Fruit fly (Drosophila melanogaster) whole organism, pupa: ENCODE data around the gene Sk2.

Source experiments
- CG10348 ChIP-seq: fragments of 200-800 bp; sonication (Bioruptor generic); IDR thresholded peaks from 2 replicates; pipeline ENCODE4 v1.3.6; 2022; ENCODE audit warnings: missing biosample characterization, missing genetic modification characterization
- CG12605 ChIP-seq: fragments of 200-800 bp; sonication (Bioruptor generic); IDR thresholded peaks from 2 replicates; pipeline ENCODE4 v1.3.6; 2022; ENCODE audit warnings: missing biosample characterization, missing genetic modification characterization
- CG13204 ChIP-seq: fragments of 200-800 bp; sonication (Bioruptor generic); optimal IDR thresholded peaks from 2 replicates; lab custom pipeline; 2018; ENCODE audit warnings: missing biosample characterization, mild to moderate bottlenecking, missing genetic modification characterization, moderate library complexity
- CG14655 ChIP-seq: fragments of 200-800 bp; sonication (Bioruptor generic); optimal IDR thresholded peaks from 3 replicates; lab custom pipeline; 2017; ENCODE audit warnings: mild to moderate bottlenecking, missing biosample characterization, missing genetic modification reagents, missing genetic modification characterization
- CG15710 ChIP-seq: fragments of 200-800 bp; sonication (Bioruptor generic); optimal IDR thresholded peaks from 2 replicates; lab custom pipeline; 2018; ENCODE audit warnings: missing biosample characterization, mild to moderate bottlenecking, missing genetic modification characterization, moderate library complexity
- CG17806 ChIP-seq: fragments of 200-800 bp; sonication (Bioruptor generic); optimal IDR thresholded peaks from 2 replicates; lab custom pipeline; 2018; ENCODE audit warnings: missing biosample characterization, mild to moderate bottlenecking, missing genetic modification characterization, moderate library complexity
- CG32121 ChIP-seq: fragments of 200-800 bp; sonication (Bioruptor generic); IDR thresholded peaks from 2 replicates; pipeline ENCODE4 v1.3.6; 2022; ENCODE audit warnings: missing biosample characterization, missing genetic modification characterization
- CG34367 ChIP-seq: fragments of 200-800 bp; sonication (Bioruptor generic); optimal IDR thresholded peaks from 2 replicates; lab custom pipeline; 2018; ENCODE audit warnings: missing biosample characterization, mild to moderate bottlenecking, missing genetic modification characterization
- CG4496 ChIP-seq: fragments of 200-800 bp; sonication (Bioruptor generic); IDR thresholded peaks from 3 replicates; pipeline ENCODE4 v1.3.6; 2022; ENCODE audit warnings: missing biosample characterization, missing genetic modification characterization
- CG8159 ChIP-seq: fragments of 200-800 bp; sonication (Bioruptor generic); optimal IDR thresholded peaks from 3 replicates; lab custom pipeline; 2018; ENCODE audit warnings: missing biosample characterization, mild to moderate bottlenecking, missing genetic modification characterization, moderate library complexity
- CG8301 ChIP-seq: fragments of 200-800 bp; sonication (Bioruptor generic); optimal IDR thresholded peaks from 2 replicates; lab custom pipeline; 2018; ENCODE audit warnings: missing biosample characterization, mild to moderate bottlenecking, missing genetic modification characterization
- CG9948 ChIP-seq: fragments of 200-800 bp; sonication (Bioruptor generic); optimal IDR thresholded peaks from 2 replicates; lab custom pipeline; 2018; ENCODE audit warnings: missing biosample characterization, mild to moderate bottlenecking, missing genetic modification characterization, moderate library complexity
- D1 ChIP-seq: fragments of 200-800 bp; sonication (Bioruptor generic); optimal IDR thresholded peaks from 2 replicates; lab custom pipeline; 2018; ENCODE audit warnings: missing biosample characterization, mild to moderate bottlenecking, missing genetic modification characterization, moderate library complexity
- EcR ChIP-seq: fragments of 200-800 bp; sonication (Bioruptor generic); optimal IDR thresholded peaks from 3 replicates; lab custom pipeline; 2019; ENCODE audit warnings: missing biosample characterization, missing genetic modification characterization, mild to moderate bottlenecking, moderate library complexity, missing genetic modification reagents
- Ets98B ChIP-seq: fragments of 200-800 bp; sonication (Bioruptor generic); IDR thresholded peaks from 2 replicates; pipeline ENCODE4 v1.3.6; 2022; ENCODE audit warnings: missing biosample characterization, missing genetic modification characterization
- Pif1A ChIP-seq: fragments of 200-800 bp; sonication (Bioruptor generic); optimal IDR thresholded peaks from 3 replicates; lab custom pipeline; 2016; ENCODE audit warnings: missing biosample characterization, missing genetic modification characterization
- Pif1B ChIP-seq: fragments of 200-800 bp; sonication (Bioruptor generic); optimal IDR thresholded peaks from 3 replicates; lab custom pipeline; 2016; ENCODE audit warnings: missing biosample characterization, missing genetic modification characterization
- Snoo ChIP-seq: fragments of 200-800 bp; sonication (Bioruptor generic); optimal IDR thresholded peaks from 3 replicates; lab custom pipeline; 2017; ENCODE audit warnings: missing biosample characterization, mild to moderate bottlenecking, missing genetic modification characterization, inconsistent platforms
- fd96Ca ChIP-seq: fragments of 200-800 bp; sonication (Bioruptor generic); IDR thresholded peaks from 3 replicates; pipeline ENCODE4 v1.3.6; 2022; ENCODE audit warnings: missing biosample characterization, missing genetic modification characterization
- gl ChIP-seq: fragments of 200-800 bp; sonication (Bioruptor generic); optimal IDR thresholded peaks from 2 replicates; lab custom pipeline; 2018; ENCODE audit warnings: missing biosample characterization, mild to moderate bottlenecking, missing genetic modification characterization
- rn ChIP-seq: fragments of 200-800 bp; sonication (Bioruptor generic); IDR thresholded peaks from 2 replicates; pipeline ENCODE4 v1.3.6; 2022; ENCODE audit warnings: missing biosample characterization, missing genetic modification characterization

Sk2 gene

DNA sequence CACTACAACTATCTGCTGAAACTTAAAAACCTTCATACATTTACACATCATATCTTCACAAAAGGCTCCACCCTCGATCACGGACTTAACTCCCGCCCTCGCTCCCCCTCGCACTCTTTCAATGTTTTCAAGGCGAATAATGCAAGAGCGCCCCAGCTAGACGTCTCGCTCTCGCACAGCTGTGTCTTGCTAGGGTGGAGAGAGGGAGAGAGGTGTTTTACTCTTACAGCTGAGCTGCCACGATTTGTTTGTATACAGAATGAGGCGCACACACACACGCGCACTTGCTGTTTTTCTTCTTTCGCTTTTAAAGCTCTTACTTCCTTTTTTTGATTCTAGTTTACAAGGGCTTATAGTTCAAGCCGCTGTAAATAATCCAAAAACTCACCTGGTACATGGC is 22.9 kb downstream of the Sk2 start:
- no peak for TF ChIP-seq CG12605
- peak; percentile 4 for TF ChIP-seq EcR (GFP tag; lab: Kevin White, UChicago)
- TF ChIP-seq Snoo, result no peak
- TF ChIP-seq CG4496, result no peak
- TF ChIP-seq CG8301 (tag; lab: Kevin White, UChicago), result no peak

DNA sequence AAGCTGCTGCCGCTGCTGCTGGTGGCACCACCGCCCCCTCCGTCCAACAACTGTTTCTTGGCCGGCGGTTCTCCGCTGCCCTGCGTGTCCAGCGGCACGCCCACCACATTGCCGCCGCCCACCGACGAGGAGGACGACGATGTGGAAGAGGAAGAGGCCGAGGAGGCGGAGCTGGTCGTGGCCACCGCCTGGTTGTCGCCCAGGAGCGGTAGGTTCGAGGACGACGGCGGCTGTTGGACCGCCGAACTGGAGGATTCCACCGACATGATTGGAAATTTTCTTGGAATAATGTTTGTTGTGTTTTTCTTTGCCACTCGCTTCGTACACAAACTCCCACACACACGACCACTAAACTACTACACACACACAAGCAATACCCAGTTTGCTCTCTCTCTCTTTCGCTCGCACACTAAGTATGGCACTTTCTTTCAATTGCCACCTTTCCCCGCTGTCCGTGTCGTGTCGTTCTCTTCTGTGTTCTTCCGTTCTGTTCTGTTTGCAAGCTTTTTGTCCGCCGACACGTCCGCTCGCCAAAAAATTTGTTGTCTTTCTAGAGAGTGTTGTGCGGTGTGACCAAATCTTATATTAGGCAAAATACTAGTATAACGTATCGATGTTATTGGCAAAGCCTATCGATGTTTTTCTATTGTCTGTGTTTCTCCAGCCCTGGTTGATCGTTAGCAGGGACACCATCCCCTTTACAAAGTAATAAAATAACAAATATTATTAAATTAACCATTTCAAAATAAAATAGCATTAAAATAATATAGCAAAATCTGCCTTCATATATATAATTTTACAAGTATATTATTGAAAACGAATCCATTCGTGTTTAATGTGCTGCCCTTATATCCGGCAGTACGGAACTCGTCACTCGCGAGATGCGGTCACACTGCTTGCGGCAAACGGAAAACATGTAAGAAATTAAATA is 23.7 kb downstream of the Sk2 start, which contains the start of the genes CG32486 and PAN3:
Gene CG32486, minus strand, starts transcription at position 566 of the 931 bp plus-strand sequence.
Gene PAN3, plus strand, starts transcription at position 860 of the 931 bp plus-strand sequence.
- TF ChIP-seq CG15710 (tag; lab: Kevin White, UChicago), result peak; percentile 7
- TF ChIP-seq CG8159 (tag; lab: Kevin White, UChicago), result peak; percentile 26
- no peak for TF ChIP-seq CG10348 (GFP tag; lab: Robert Waterston, UW)
- peak; percentile 49 for TF ChIP-seq EcR (GFP tag; lab: Kevin White, UChicago)
- no peak for TF ChIP-seq Snoo
- TF ChIP-seq D1 (tag; lab: Kevin White, UChicago), result no peak
- TF ChIP-seq rn (GFP tag; lab: Robert Waterston, UW), result no peak
- TF ChIP-seq Pif1A (GFP tag; lab: Kevin White, UChicago), result no peak
- TF ChIP-seq CG34367 (tag; lab: Kevin White, UChicago), result peak; percentile 16
- TF ChIP-seq CG14655 (GFP tag; lab: Kevin White, UChicago), result no peak
- peak; percentile 10 for TF ChIP-seq gl (tag; lab: Kevin White, UChicago)
- 0 out of 3 replicates have a peak, but pooled peaks have one; percentile 48 for TF ChIP-seq CG4496
- no peak for TF ChIP-seq CG17806 (tag; lab: Kevin White, UChicago)
- TF ChIP-seq CG13204 (GFP tag; lab: Kevin White, UChicago), result peak; percentile 42
- TF ChIP-seq CG8301 (tag; lab: Kevin White, UChicago), result peak; percentile 8
- no peak for TF ChIP-seq CG9948 (tag; lab: Kevin White, UChicago)
- TF ChIP-seq Ets98B (GFP tag; lab: Robert Waterston, UW), result peak; percentile 36; the same call in 1 of the 2 replicates
- TF ChIP-seq CG12605, result peak; percentile 28
- peak; percentile 52; the same call in 1 of the 3 replicates for TF ChIP-seq fd96Ca (GFP tag; lab: Robert Waterston, UW)
- no peak for TF ChIP-seq Pif1B (GFP tag; lab: Kevin White, UChicago)
- no peak for TF ChIP-seq CG32121 (GFP tag; lab: Robert Waterston, UW)

DNA sequence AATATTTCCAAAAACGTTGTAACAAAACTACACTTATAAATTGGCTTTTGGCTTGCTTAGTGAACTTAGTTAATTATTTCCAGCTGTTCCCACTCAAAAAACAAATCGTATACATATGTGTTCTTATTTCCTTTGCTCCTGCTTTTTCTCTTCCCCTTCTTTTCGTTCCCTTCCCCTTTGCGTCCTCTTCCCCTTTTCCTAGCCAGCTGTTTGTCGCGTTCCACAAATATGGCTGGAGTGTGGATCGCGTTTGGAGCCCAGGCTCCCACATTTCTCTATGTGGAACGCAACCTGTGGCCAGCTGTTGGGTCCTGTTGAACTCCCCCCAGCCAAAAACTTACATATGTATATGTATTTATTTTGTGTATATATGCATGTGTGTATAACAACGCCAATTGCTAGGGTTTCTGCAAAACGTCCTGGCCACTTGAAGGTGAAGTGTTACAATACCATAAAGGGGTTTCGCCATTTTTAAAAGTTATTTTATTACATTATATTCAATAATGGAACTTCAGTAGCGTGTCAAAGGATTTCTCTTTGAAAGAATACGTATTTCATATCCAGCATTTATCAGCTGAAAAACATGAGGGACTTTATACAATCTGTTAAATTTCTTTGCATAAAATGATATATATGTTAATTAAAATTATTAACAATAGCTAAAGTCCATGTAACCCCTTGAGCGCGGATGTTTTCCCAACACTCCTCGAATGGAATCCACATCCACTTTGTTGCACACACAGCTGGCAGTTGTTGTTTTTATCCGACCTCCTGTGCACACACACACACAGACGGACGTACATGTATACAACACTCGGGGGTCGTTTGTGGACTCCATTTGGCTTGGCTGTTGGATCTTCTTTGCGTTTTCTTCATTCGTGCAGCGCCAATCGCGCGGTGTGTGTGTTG is 25.0 kb downstream of the Sk2 start:
- TF ChIP-seq fd96Ca (GFP tag; lab: Robert Waterston, UW) (no peak; the same call in 2 of the 3 replicates), D1 (tag; lab: Kevin White, UChicago) (peak; percentile 61), EcR (GFP tag; lab: Kevin White, UChicago) (no peak), rn (GFP tag; lab: Robert Waterston, UW) (no peak), CG13204 (GFP tag; lab: Kevin White, UChicago) (peak; percentile 19), Pif1A (GFP tag; lab: Kevin White, UChicago) (peak; percentile 48), CG14655 (GFP tag; lab: Kevin White, UChicago) (peak; percentile 48), CG15710 (tag; lab: Kevin White, UChicago) (peak; percentile 19), CG8301 (tag; lab: Kevin White, UChicago) (peak; percentile 14), Pif1B (GFP tag; lab: Kevin White, UChicago) (peak; percentile 25), CG34367 (tag; lab: Kevin White, UChicago) (peak; percentile 16), CG17806 (tag; lab: Kevin White, UChicago) (peak; percentile 58), Ets98B (GFP tag; lab: Robert Waterston, UW) (no peak; the same call in 1 of the 2 replicates), CG8159 (tag; lab: Kevin White, UChicago) (peak; percentile 51), CG12605 (0 out of 2 replicates have a peak, but pooled peaks have one; percentile 27), CG9948 (tag; lab: Kevin White, UChicago) (peak; percentile 69)

DNA sequence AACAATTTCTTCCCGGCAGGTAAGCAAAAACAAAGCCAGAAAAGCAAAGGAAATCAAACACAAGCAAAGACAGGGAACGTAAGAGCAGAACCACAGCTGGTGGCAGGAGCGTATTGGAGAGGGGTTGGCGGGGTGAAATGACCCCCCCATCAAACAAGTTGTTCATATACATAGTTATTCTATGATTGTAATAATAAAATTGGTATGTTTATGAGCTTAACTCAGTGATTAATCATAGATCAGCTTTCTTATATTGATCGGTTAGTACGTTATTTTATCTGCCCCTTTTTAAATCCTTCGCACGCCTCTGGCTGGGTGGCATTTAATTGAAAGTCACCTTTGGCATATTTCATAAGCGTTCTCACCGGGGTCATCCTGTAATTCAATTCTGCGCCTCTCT is 26.6 kb downstream of the Sk2 start:
- no peak for TF ChIP-seq CG34367 (tag; lab: Kevin White, UChicago)
- no peak for TF ChIP-seq CG13204 (GFP tag; lab: Kevin White, UChicago)
- TF ChIP-seq CG12605, result no peak
- TF ChIP-seq Snoo, result peak; percentile 4
- TF ChIP-seq CG17806 (tag; lab: Kevin White, UChicago), result peak; percentile 53
- TF ChIP-seq gl (tag; lab: Kevin White, UChicago), result no peak
- no peak for TF ChIP-seq rn (GFP tag; lab: Robert Waterston, UW)
- peak; percentile 50 for TF ChIP-seq CG14655 (GFP tag; lab: Kevin White, UChicago)
- TF ChIP-seq D1 (tag; lab: Kevin White, UChicago), result no peak
- TF ChIP-seq EcR (GFP tag; lab: Kevin White, UChicago), result peak; percentile 37
- peak; percentile 39 for TF ChIP-seq Pif1A (GFP tag; lab: Kevin White, UChicago)
- TF ChIP-seq CG15710 (tag; lab: Kevin White, UChicago), result peak; percentile 59
- TF ChIP-seq Pif1B (GFP tag; lab: Kevin White, UChicago), result peak; percentile 6
- TF ChIP-seq CG8159 (tag; lab: Kevin White, UChicago), result peak; percentile 68
- TF ChIP-seq CG9948 (tag; lab: Kevin White, UChicago), result peak; percentile 55
- TF ChIP-seq CG10348 (GFP tag; lab: Robert Waterston, UW), result no peak
- TF ChIP-seq CG8301 (tag; lab: Kevin White, UChicago), result peak; percentile 47
- TF ChIP-seq, all 21 proteins: peak for 10
